Worm (Caenorhabditis elegans) whole organism, L1 larva: ENCODE results near the gene B0001.4.
A peak's percentile ranks its signal among the peaks of the same experiment; 100 is the strongest.

Source experiments
- C16A3.4 ChIP-seq: fragments of 150-350 bp; optimal IDR thresholded peaks from 2 replicates; lab custom pipeline; 2014; ENCODE audit warnings: missing biosample characterization, missing genetic modification characterization
- F16B12.6 ChIP-seq: fragments of 150-350 bp; optimal IDR thresholded peaks from 2 replicates; lab custom pipeline; 2014; ENCODE audit warnings: missing biosample characterization, missing genetic modification characterization
- aha-1 ChIP-seq: fragments of 150-350 bp; optimal IDR thresholded peaks from 2 replicates; lab custom pipeline; 2014; ENCODE audit warnings: missing biosample characterization, missing genetic modification characterization
- alr-1 ChIP-seq: fragments of 200-800 bp; sonication (Bioruptor generic); optimal IDR thresholded peaks from 2 replicates; lab custom pipeline; 2018; ENCODE audit warnings: borderline replicate concordance, mild to moderate bottlenecking, missing genetic modification characterization, missing compliant biosample characterization
- ama-1 ChIP-seq: fragments of 150-350 bp; optimal IDR thresholded peaks from 2 replicates; lab custom pipeline; 2014
- ceh-63 ChIP-seq: fragments of 200-800 bp; sonication (Bioruptor generic); optimal IDR thresholded peaks from 2 replicates; lab custom pipeline; 2018; ENCODE audit warnings: mild to moderate bottlenecking, missing genetic modification characterization, missing compliant biosample characterization
- ceh-8 ChIP-seq: fragments of 200-800 bp; sonication (Bioruptor generic); optimal IDR thresholded peaks from 2 replicates; lab custom pipeline; 2018; ENCODE audit warnings: mild to moderate bottlenecking, missing genetic modification characterization, moderate library complexity, missing compliant biosample characterization
- ceh-82 ChIP-seq, 3 experiments: fragments of 150-350 bp in 1 of 3; sonication (generic microtip) in 2 of 3; optimal IDR thresholded peaks; 2 replicates each; lab custom pipeline; 2014 to 2017; ENCODE audit warnings: missing biosample characterization in 3 of 3, missing genetic modification characterization in 3 of 3
- ces-1 ChIP-seq: fragments of 150-350 bp; optimal IDR thresholded peaks from 2 replicates; lab custom pipeline; 2014; ENCODE audit warnings: missing biosample characterization, missing genetic modification reagents, missing genetic modification characterization
- dsc-1 ChIP-seq: sonication (generic microtip); optimal IDR thresholded peaks from 2 replicates; lab custom pipeline; 2016; ENCODE audit warnings: mild to moderate bottlenecking, missing genetic modification characterization, missing compliant biosample characterization
- efl-1 ChIP-seq, 4 experiments: fragments of 150-350 bp; optimal IDR thresholded peaks in 3 of 4; peaks in 1 of 4; 1 replicate in 1 of 4; 2 replicates in 3 of 4; lab custom pipeline; 2014; ENCODE audit warnings: missing biosample characterization in 2 of 4, missing genetic modification characterization in 2 of 4, missing genetic modification reagents in 2 of 4
- efl-3 ChIP-seq: fragments of 200-800 bp; sonication (Bioruptor generic); optimal IDR thresholded peaks from 2 replicates; lab custom pipeline; 2018; ENCODE audit warnings: mild to moderate bottlenecking, missing genetic modification characterization, missing compliant biosample characterization
- egl-13 ChIP-seq: sonication (generic microtip); optimal IDR thresholded peaks from 2 replicates; lab custom pipeline; 2016; ENCODE audit warnings: missing genotype, missing genetic modification reagents, missing genetic modification characterization, missing compliant biosample characterization
- ets-5 ChIP-seq: fragments of 200-800 bp; sonication (Bioruptor generic); IDR thresholded peaks from 2 replicates; pipeline ENCODE4 v1.3.6; 2022; ENCODE audit warnings: missing genetic modification characterization, missing compliant biosample characterization
- fkh-10 ChIP-seq: sonication (generic microtip); optimal IDR thresholded peaks from 2 replicates; lab custom pipeline; 2017; ENCODE audit warnings: missing biosample characterization, missing genetic modification reagents, missing genetic modification characterization
- fkh-4 ChIP-seq: sonication (generic microtip); optimal IDR thresholded peaks from 2 replicates; lab custom pipeline; 2016; ENCODE audit warnings: missing compliant biosample characterization, missing genetic modification characterization, borderline replicate concordance
- fkh-8 ChIP-seq: sonication (generic microtip); optimal IDR thresholded peaks from 2 replicates; lab custom pipeline; 2016; ENCODE audit warnings: mild to moderate bottlenecking, missing genetic modification characterization, missing compliant biosample characterization
- grh-1 ChIP-seq: fragments of 200-800 bp; sonication (Bioruptor generic); IDR thresholded peaks from 2 replicates; pipeline ENCODE4 v1.3.6; 2022; ENCODE audit warnings: missing genetic modification reagents, missing genetic modification characterization, missing compliant biosample characterization
- hpl-2 ChIP-seq: fragments of 150-350 bp; optimal IDR thresholded peaks from 2 replicates; lab custom pipeline; 2014; ENCODE audit warnings: missing biosample characterization, missing genetic modification reagents, missing genetic modification characterization
- isw-1 ChIP-seq: fragments of 200-800 bp; sonication (Bioruptor generic); IDR thresholded peaks from 2 replicates; pipeline ENCODE4 v1.3.6; 2022; ENCODE audit warnings: missing genetic modification characterization, missing compliant biosample characterization
- jun-1 ChIP-seq: fragments of 150-350 bp; optimal IDR thresholded peaks from 2 replicates; lab custom pipeline; 2014; ENCODE audit warnings: missing biosample characterization, missing genetic modification reagents, missing genetic modification characterization
- lin-14 ChIP-seq: fragments of 200-800 bp; sonication (Bioruptor generic); optimal IDR thresholded peaks from 2 replicates; lab custom pipeline; 2018; ENCODE audit warnings: mild to moderate bottlenecking, missing genetic modification characterization, moderate library complexity, missing compliant biosample characterization
- lin-15B ChIP-seq: fragments of 150-350 bp; sonication (generic microtip); optimal IDR thresholded peaks from 3 replicates; lab custom pipeline; 2014; ENCODE audit warnings: missing biosample characterization, missing genetic modification characterization
- lin-39 ChIP-seq: fragments of 150-350 bp; optimal IDR thresholded peaks from 2 replicates; lab custom pipeline; 2014; ENCODE audit warnings: missing biosample characterization, missing genetic modification reagents, missing genetic modification characterization
- lsy-2 ChIP-seq, 2 experiments: fragments of 150-350 bp; optimal IDR thresholded peaks; 2 replicates each; lab custom pipeline; 2014; ENCODE audit warnings: missing biosample characterization in 2 of 2, missing genetic modification characterization in 2 of 2
- mef-2 ChIP-seq: fragments of 150-350 bp; optimal IDR thresholded peaks from 2 replicates; lab custom pipeline; 2014; ENCODE audit warnings: missing biosample characterization, missing genetic modification characterization
- mep-1 ChIP-seq: fragments of 150-350 bp; optimal IDR thresholded peaks from 2 replicates; lab custom pipeline; 2014; ENCODE audit warnings: missing biosample characterization, missing genetic modification characterization
- nhr-12 ChIP-seq: sonication (generic microtip); optimal IDR thresholded peaks from 2 replicates; lab custom pipeline; 2017; ENCODE audit warnings: missing biosample characterization, missing genetic modification characterization
- nhr-19 ChIP-seq: fragments of 200-800 bp; sonication (Bioruptor generic); conservative IDR thresholded peaks from 2 replicates; pipeline ENCODE4 v1.3.6; 2022; ENCODE audit warnings: missing genetic modification characterization, missing compliant biosample characterization
- nhr-20 ChIP-seq: sonication (generic microtip); optimal IDR thresholded peaks from 2 replicates; lab custom pipeline; 2016; ENCODE audit warnings: mild to moderate bottlenecking, missing genetic modification characterization, missing compliant biosample characterization
- nhr-237 ChIP-seq: fragments of 150-350 bp; optimal IDR thresholded peaks from 2 replicates; lab custom pipeline; 2014; ENCODE audit warnings: missing biosample characterization, missing genetic modification characterization
- nhr-28 ChIP-seq: fragments of 150-350 bp; optimal IDR thresholded peaks from 2 replicates; lab custom pipeline; 2014; ENCODE audit warnings: missing biosample characterization, missing genetic modification characterization
- nhr-47 ChIP-seq: sonication (generic microtip); optimal IDR thresholded peaks from 2 replicates; lab custom pipeline; 2016; ENCODE audit warnings: mild to moderate bottlenecking, missing genetic modification characterization, moderate library complexity, missing compliant biosample characterization
- nhr-71 ChIP-seq: sonication (generic microtip); optimal IDR thresholded peaks from 2 replicates; lab custom pipeline; 2016; ENCODE audit warnings: mild to moderate bottlenecking, missing genetic modification characterization, moderate library complexity, missing compliant biosample characterization
- nhr-84 ChIP-seq: sonication (generic microtip); optimal IDR thresholded peaks from 2 replicates; lab custom pipeline; 2017; ENCODE audit warnings: missing biosample characterization, missing genetic modification characterization
- nhr-90 ChIP-seq: sonication (generic microtip); optimal IDR thresholded peaks from 2 replicates; lab custom pipeline; 2016; ENCODE audit warnings: mild to moderate bottlenecking, missing genetic modification characterization, missing compliant biosample characterization; ENCODE audit not compliant: poor library complexity
- pag-3 ChIP-seq: sonication (generic microtip); optimal IDR thresholded peaks from 2 replicates; lab custom pipeline; 2017; ENCODE audit warnings: missing genetic modification characterization, mild to moderate bottlenecking, missing compliant biosample characterization, antibody characterized with exemption, borderline replicate concordance; ENCODE audit not compliant: insufficient read depth
- pqm-1 ChIP-seq: sonication (generic microtip); optimal IDR thresholded peaks from 3 replicates; lab custom pipeline; 2017; ENCODE audit warnings: missing biosample characterization, missing genetic modification characterization
- rnt-1 ChIP-seq: sonication (generic microtip); optimal IDR thresholded peaks from 2 replicates; lab custom pipeline; 2016; ENCODE audit warnings: mild to moderate bottlenecking, missing genetic modification characterization, moderate library complexity, missing compliant biosample characterization
- skn-1 ChIP-seq: fragments of 150-350 bp; optimal IDR thresholded peaks from 2 replicates; lab custom pipeline; 2014; ENCODE audit warnings: missing biosample characterization, missing genetic modification characterization
- snu-23 ChIP-seq: sonication (generic microtip); optimal IDR thresholded peaks from 2 replicates; lab custom pipeline; 2016; ENCODE audit warnings: missing genetic modification characterization, missing compliant biosample characterization
- sptf-1 ChIP-seq: fragments of 150-350 bp; optimal IDR thresholded peaks from 2 replicates; lab custom pipeline; 2014; ENCODE audit warnings: missing biosample characterization, missing genetic modification characterization
- sup-37 ChIP-seq: fragments of 200-800 bp; sonication (Bioruptor generic); optimal IDR thresholded peaks from 2 replicates; lab custom pipeline; 2018; ENCODE audit warnings: mild to moderate bottlenecking, missing genetic modification characterization, missing compliant biosample characterization
- swsn-7 ChIP-seq: sonication (generic microtip); optimal IDR thresholded peaks from 2 replicates; lab custom pipeline; 2016; ENCODE audit warnings: missing genetic modification characterization, missing compliant biosample characterization
- tbx-2 ChIP-seq: sonication (generic microtip); optimal IDR thresholded peaks from 2 replicates; lab custom pipeline; 2016; ENCODE audit warnings: missing genetic modification characterization, missing compliant biosample characterization
- tlp-1 ChIP-seq: fragments of 150-350 bp; optimal IDR thresholded peaks from 2 replicates; lab custom pipeline; 2014; ENCODE audit warnings: missing biosample characterization, missing genetic modification characterization
- unc-98 ChIP-seq: fragments of 200-800 bp; sonication (Bioruptor generic); IDR thresholded peaks from 2 replicates; pipeline ENCODE4 v1.3.6; 2022; ENCODE audit warnings: missing genetic modification characterization, missing compliant biosample characterization
- vab-15 ChIP-seq: sonication (generic microtip); optimal IDR thresholded peaks from 2 replicates; lab custom pipeline; 2017; ENCODE audit warnings: missing genotype, mild to moderate bottlenecking, missing genetic modification characterization, missing compliant biosample characterization
- xbp-1 ChIP-seq: sonication (generic microtip); optimal IDR thresholded peaks from 2 replicates; lab custom pipeline; 2016; ENCODE audit warnings: missing genetic modification characterization, missing compliant biosample characterization
- ztf-11 ChIP-seq, 2 experiments: sonication (generic microtip); optimal IDR thresholded peaks; 2 replicates each; lab custom pipeline; 2016 to 2017; ENCODE audit warnings: missing genetic modification characterization in 2 of 2, missing biosample characterization in 1 of 2, missing compliant biosample characterization in 1 of 2

B0001.4 gene

DNA sequence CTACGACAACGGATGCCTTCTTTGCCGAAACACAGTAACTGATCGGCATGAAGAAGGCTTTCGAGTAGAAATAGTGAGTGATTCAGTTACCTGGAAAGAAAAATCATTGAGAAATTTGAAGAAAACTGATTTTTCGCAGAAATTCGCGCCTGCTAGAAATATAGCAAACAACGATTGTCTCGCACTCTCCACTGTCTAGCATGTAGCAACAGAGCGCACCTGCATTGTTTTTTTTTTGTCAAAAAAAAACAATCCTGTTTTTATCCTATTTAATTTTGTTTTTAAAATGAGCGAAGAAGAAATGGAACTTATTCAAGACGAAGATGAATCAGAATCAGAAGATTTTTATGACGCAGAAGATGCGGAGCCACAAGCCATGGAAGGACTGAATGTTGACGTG is 16.9 kb downstream of the B0001.4 start, which contains the start of the genes ddb-1 and M18.6 (continued):
- TF ChIP-seq ztf-11 (tag; optimal IDR thresholded peaks at IDR 0.05; lab: Kevin White, UChicago) (no peak), nhr-90 (tag; lab: Kevin White, UChicago) (no peak), vab-15 (tag; lab: Kevin White, UChicago) (no peak), mef-2 (tag; lab: Kevin White, UChicago) (no peak), pqm-1 (tag; lab: Kevin White, UChicago) (no peak), tbx-2 (tag; lab: Kevin White, UChicago) (no peak), egl-13 (tag; lab: Kevin White, UChicago) (no peak), sup-37 (no peak), fkh-4 (tag; lab: Kevin White, UChicago) (no peak), hpl-2 (GFP tag; lab: Kevin White, UChicago) (no peak), nhr-12 (tag; lab: Kevin White, UChicago) (no peak), jun-1 (tag; lab: Kevin White, UChicago) (no peak), lin-15B (tag; lab: Kevin White, UChicago) (peak; percentile 16), ceh-63 (no peak), lin-39 (no peak), alr-1 (no peak), nhr-84 (no peak), F16B12.6 (peak; percentile 2), nhr-19 (GFP tag; lab: Robert Waterston, UW) (no peak), fkh-10 (GFP tag; lab: Kevin White, UChicago) (no peak), efl-3 (GFP tag; lab: Kevin White, UChicago) (no peak), mep-1 (tag; lab: Kevin White, UChicago) (peak; percentile 65), C16A3.4 (tag; lab: Kevin White, UChicago) (peak; percentile 51), tlp-1 (no peak), pag-3 (tag; lab: Kevin White, UChicago) (no peak), nhr-20 (tag; lab: Kevin White, UChicago) (no peak), nhr-47 (tag; lab: Kevin White, UChicago) (no peak), ama-1 (lab: Kevin White, UChicago) (no peak), fkh-8 (no peak), sptf-1 (no peak), ceh-82 (tag; optimal IDR thresholded peaks at IDR 0.05; lab: Kevin White, UChicago) (peak in 2 of 3 experiments; percentile 28 to 38), ces-1 (GFP tag; lab: Kevin White, UChicago) (no peak), ets-5 (GFP tag; lab: Robert Waterston, UW) (no peak), ceh-8 (no peak), xbp-1 (tag; lab: Kevin White, UChicago) (no peak), grh-1 (GFP tag; lab: Robert Waterston, UW) (no peak)

DNA sequence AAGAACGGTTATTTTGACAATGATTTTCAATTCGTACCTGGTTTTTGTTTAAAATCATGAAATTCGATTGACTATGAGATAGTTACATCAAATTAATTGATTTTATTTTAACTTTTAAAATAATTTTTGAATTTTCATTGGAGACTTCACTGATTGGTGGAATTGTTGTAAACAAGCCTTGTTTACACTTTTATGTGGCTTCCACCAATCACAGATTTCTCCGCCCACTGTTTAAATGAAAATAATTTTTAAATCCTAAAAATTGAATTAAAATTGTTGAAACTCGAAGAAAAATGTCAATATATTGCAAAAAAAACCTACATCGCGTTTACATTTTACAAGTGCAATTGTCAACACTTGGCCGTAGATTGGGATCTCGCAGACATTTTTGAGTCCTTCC is 17.5 kb downstream of the B0001.4 start:
- no peak for TF ChIP-seq efl-1 (optimal IDR thresholded peaks at IDR 0.05; lab: Kevin White, UChicago)
- peak in 1 of 2 experiments; percentile 38 for TF ChIP-seq efl-1 (GFP tag; optimal IDR thresholded peaks at IDR 0.05 in 1 of 2; lab: Kevin White, UChicago)
- TF ChIP-seq skn-1 (tag; lab: Kevin White, UChicago): no peak

DNA sequence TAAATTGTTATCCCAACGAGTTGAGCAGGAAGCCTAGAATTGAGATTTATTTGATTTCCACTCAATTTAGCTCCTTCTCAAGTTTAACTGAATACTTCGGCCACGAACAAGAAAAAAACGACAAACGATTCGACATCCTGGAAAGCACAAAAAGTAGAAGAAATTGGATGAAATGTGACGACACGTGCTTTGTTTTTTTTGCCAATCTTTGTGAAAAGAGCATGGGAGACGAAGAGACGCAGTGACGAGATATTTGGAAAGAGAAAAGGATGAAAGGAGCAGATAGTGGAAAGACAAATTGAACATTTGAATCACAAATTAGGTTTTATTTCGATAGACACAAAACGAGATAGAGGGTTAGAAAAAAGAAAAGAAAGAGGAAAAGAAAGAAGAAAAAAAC is 23.5 kb downstream of the B0001.4 start:
- TF ChIP-seq isw-1: no peak
- no peak for TF ChIP-seq aha-1
- peak; percentile 28 for TF ChIP-seq snu-23
- peak; percentile 38 for TF ChIP-seq nhr-47 (tag; lab: Kevin White, UChicago)
- peak; percentile 51 for TF ChIP-seq nhr-71 (tag; lab: Kevin White, UChicago)
- TF ChIP-seq unc-98 (GFP tag; lab: Robert Waterston, UW): no peak
- peak in 1 of 3 experiments; percentile 6 for TF ChIP-seq ceh-82 (tag; optimal IDR thresholded peaks at IDR 0.05; lab: Kevin White, UChicago)
- TF ChIP-seq skn-1 (tag; lab: Kevin White, UChicago): no peak
- TF ChIP-seq rnt-1: peak; percentile 28
- peak; percentile 56 for TF ChIP-seq ceh-63
- TF ChIP-seq tbx-2 (tag; lab: Kevin White, UChicago): peak; percentile 19
- no peak for TF ChIP-seq F16B12.6
- no peak for TF ChIP-seq jun-1 (tag; lab: Kevin White, UChicago)
- TF ChIP-seq swsn-7: peak; percentile 16
- no peak for TF ChIP-seq nhr-19 (GFP tag; lab: Robert Waterston, UW)
- no peak for TF ChIP-seq nhr-28
- no peak for TF ChIP-seq dsc-1
- no peak for TF ChIP-seq nhr-20 (tag; lab: Kevin White, UChicago)
- TF ChIP-seq lin-14 (GFP tag; lab: Kevin White, UChicago): peak; percentile 84
- peak in 1 of 2 experiments; percentile 45 for TF ChIP-seq lsy-2 (tag; optimal IDR thresholded peaks at IDR 0.05; lab: Kevin White, UChicago)
- no peak for TF ChIP-seq ama-1 (lab: Kevin White, UChicago)
- no peak for TF ChIP-seq nhr-237 (tag; lab: Kevin White, UChicago)
- peak; percentile 76 for TF ChIP-seq fkh-10 (GFP tag; lab: Kevin White, UChicago)
